Fruit fly (Drosophila melanogaster): Measurements from ENCODE around the gene IP3K2.
A peak's percentile ranks its signal among the peaks of the same experiment; 100 is the strongest.

Gene IP3K2

dm6 chrX:13275139-13275538 is 28.3 kb upstream of the IP3K2 start (continued):
- no peak for TF ChIP-seq CG6254 (GFP tag; optimal IDR thresholded peaks at IDR 0.05)
- no peak for TF ChIP-seq gt (GFP tag; IDR thresholded peaks at IDR 0.05)
- TF ChIP-seq MBD-R2 (GFP tag; IDR thresholded peaks at IDR 0.05), result no peak
- peak; percentile 34 for TF ChIP-seq Hr3 (GFP tag; optimal IDR thresholded peaks at IDR 0.05)
- peak; percentile 20 for TF ChIP-seq fd3F (GFP tag; optimal IDR thresholded peaks at IDR 0.05)
- TF ChIP-seq CG17186 (GFP tag; optimal IDR thresholded peaks at IDR 0.05), result no peak
- TF ChIP-seq dpn (GFP tag; optimal IDR thresholded peaks at IDR 0.05), result peak in 1 of 2 experiments; percentile 46
- no peak for TF ChIP-seq CG8290 (GFP tag; optimal IDR thresholded peaks at IDR 0.05)
- no peak for TF ChIP-seq CG8290 (tag; optimal IDR thresholded peaks at IDR 0.05)
- TF ChIP-seq Fer3 (tag; optimal IDR thresholded peaks at IDR 0.05), result peak; percentile 32
- no peak for TF ChIP-seq ac (GFP tag; optimal IDR thresholded peaks at IDR 0.05)
- no peak for TF ChIP-seq shn (GFP tag; optimal IDR thresholded peaks at IDR 0.05)
- peak; percentile 22 for TF ChIP-seq ATbp (GFP tag; optimal IDR thresholded peaks at IDR 0.05)
- TF ChIP-seq wdn (GFP tag; IDR thresholded peaks at IDR 0.05), result no peak
- no peak for TF ChIP-seq mirr (GFP tag; optimal IDR thresholded peaks at IDR 0.05)
- no peak for TF ChIP-seq CG3065 (GFP tag; optimal IDR thresholded peaks at IDR 0.05)
- no peak for TF ChIP-seq pnt (GFP tag; optimal IDR thresholded peaks at IDR 0.05)
- TF ChIP-seq tap (tag; optimal IDR thresholded peaks at IDR 0.05), result peak; percentile 29
- TF ChIP-seq Side (GFP tag; optimal IDR thresholded peaks at IDR 0.05), result no peak
- TF ChIP-seq CTCF (GFP tag; optimal IDR thresholded peaks at IDR 0.05), result no peak
- no peak for TF ChIP-seq vfl (GFP tag; optimal IDR thresholded peaks at IDR 0.05)
- peak; percentile 39 for TF ChIP-seq CG1602 (GFP tag; optimal IDR thresholded peaks at IDR 0.05)
- TF ChIP-seq Nf-YB (GFP tag; optimal IDR thresholded peaks at IDR 0.05), result peak; percentile 3
- peak; percentile 38; the same call in 1 of the 2 replicates for TF ChIP-seq CG32772 (GFP tag; IDR thresholded peaks at IDR 0.05)
- TF ChIP-seq Dek (tag; optimal IDR thresholded peaks at IDR 0.05), result peak; percentile 2
- no peak for TF ChIP-seq gfzf (GFP tag; optimal IDR thresholded peaks at IDR 0.05)
- no peak for TF ChIP-seq ab (GFP tag; optimal IDR thresholded peaks at IDR 0.05)
- TF ChIP-seq CG17802 (tag; optimal IDR thresholded peaks at IDR 0.05), result no peak
- no peak for TF ChIP-seq CG15514 (GFP tag; optimal IDR thresholded peaks at IDR 0.05)
- peak; percentile 58 for TF ChIP-seq PHDP (tag; optimal IDR thresholded peaks at IDR 0.05)
- TF ChIP-seq CG16863 (GFP tag; optimal IDR thresholded peaks at IDR 0.05), result no peak
- TF ChIP-seq CG8478 (optimal IDR thresholded peaks at IDR 0.05), result no peak
- TF ChIP-seq Meics (GFP tag; optimal IDR thresholded peaks at IDR 0.05), result peak; percentile 67
- no peak for TF ChIP-seq Myb (GFP tag; optimal IDR thresholded peaks at IDR 0.05)
- peak; percentile 28; the same call in 1 of the 2 replicates for TF ChIP-seq al (GFP tag; IDR thresholded peaks at IDR 0.05)
- TF ChIP-seq slbo (GFP tag; IDR thresholded peaks at IDR 0.05), result peak; percentile 57
- no peak for TF ChIP-seq tna (GFP tag; IDR thresholded peaks at IDR 0.05; ENCODE audit: partially characterized antibody)
- TF ChIP-seq Dip2 (GFP tag; IDR thresholded peaks at IDR 0.05), result no peak
- no peak for TF ChIP-seq CG11398 (GFP tag; optimal IDR thresholded peaks at IDR 0.05)
- no peak for TF ChIP-seq CG6813 (GFP tag; optimal IDR thresholded peaks at IDR 0.05)
- no peak for TF ChIP-seq tup (GFP tag; optimal IDR thresholded peaks at IDR 0.05)
- TF ChIP-seq Usf (GFP tag; optimal IDR thresholded peaks at IDR 0.05), result peak; percentile 27
- TF ChIP-seq CG8388 (GFP tag; optimal IDR thresholded peaks at IDR 0.05), result peak; percentile 48
- TF ChIP-seq jumu (GFP tag; optimal IDR thresholded peaks at IDR 0.05), result no peak
- TF ChIP-seq Taf1 (GFP tag; IDR thresholded peaks at IDR 0.05), result peak; percentile 25; the same call in 1 of the 2 replicates
- no peak for TF ChIP-seq pita (GFP tag; optimal IDR thresholded peaks at IDR 0.05)
- no peak for TF ChIP-seq kay (GFP tag; optimal IDR thresholded peaks at IDR 0.05)
- TF ChIP-seq Xrp1 (GFP tag; IDR thresholded peaks at IDR 0.05), result peak; percentile 37; the same call in 1 of the 2 replicates
- TF ChIP-seq CG12219 (GFP tag; optimal IDR thresholded peaks at IDR 0.05), result no peak
- no peak for TF ChIP-seq sim (GFP tag; IDR thresholded peaks at IDR 0.05)
- TF ChIP-seq Gug (GFP tag; IDR thresholded peaks at IDR 0.05), result 0 out of 4 replicates have a peak, but pooled peaks have one; percentile 20
- TF ChIP-seq stc (GFP tag; IDR thresholded peaks at IDR 0.05), result 0 out of 2 replicates have a peak, but pooled peaks have one; percentile 50
- TF ChIP-seq emc (GFP tag; optimal IDR thresholded peaks at IDR 0.05), result no peak

Measured in whole organism, embryonic.